Fruit fly (Drosophila melanogaster) whole organism, embryonic: ENCODE data around the gene CG2147.
A peak's percentile ranks its signal among the peaks of the same experiment; 100 is the strongest.

Experiments used
- Blimp-1 ChIP-seq: fragments of 200-800 bp; sonication (Bioruptor generic); optimal IDR thresholded peaks from 3 replicates; lab custom pipeline; 2018; ENCODE audit warnings: missing biosample characterization, missing genetic modification characterization, mild to moderate bottlenecking, moderate library complexity, missing genetic modification reagents
- CG12104 ChIP-seq: fragments of 200-800 bp; sonication (Bioruptor generic); optimal IDR thresholded peaks from 3 replicates; lab custom pipeline; 2016; ENCODE audit warnings: missing biosample characterization, missing genetic modification characterization
- CG12659 ChIP-seq: fragments of 200-800 bp; sonication (Bioruptor generic); optimal IDR thresholded peaks from 3 replicates; lab custom pipeline; 2017; ENCODE audit warnings: mild to moderate bottlenecking, missing biosample characterization, missing genetic modification reagents, missing genetic modification characterization
- CG15479 ChIP-seq: fragments of 200-800 bp; sonication (Bioruptor generic); optimal IDR thresholded peaks from 3 replicates; lab custom pipeline; 2019; ENCODE audit warnings: missing biosample characterization, mild to moderate bottlenecking, missing genetic modification characterization, moderate library complexity
- CG17385 ChIP-seq: fragments of 200-800 bp; sonication (Bioruptor generic); optimal IDR thresholded peaks from 3 replicates; lab custom pipeline; 2018; ENCODE audit warnings: missing biosample characterization, mild to moderate bottlenecking, missing genetic modification characterization
- CG17568 ChIP-seq: fragments of 200-800 bp; sonication (Bioruptor generic); optimal IDR thresholded peaks from 2 replicates; lab custom pipeline; 2018; ENCODE audit warnings: missing biosample characterization, mild to moderate bottlenecking, missing genetic modification characterization, moderate library complexity
- CG2199 ChIP-seq: fragments of 200-800 bp; sonication (Bioruptor generic); IDR thresholded peaks from 3 replicates; pipeline ENCODE4 v1.3.6; 2022; ENCODE audit warnings: missing biosample characterization, missing genetic modification characterization
- CG30431 ChIP-seq: fragments of 200-800 bp; sonication (Bioruptor generic); optimal IDR thresholded peaks from 2 replicates; lab custom pipeline; 2017; ENCODE audit warnings: missing biosample characterization, missing genetic modification characterization
- CG31365 ChIP-seq: fragments of 200-800 bp; sonication (Bioruptor generic); optimal IDR thresholded peaks from 2 replicates; lab custom pipeline; 2018; ENCODE audit warnings: missing biosample characterization, mild to moderate bottlenecking, missing genetic modification characterization
- CG31441 ChIP-seq: fragments of 200-800 bp; sonication (Bioruptor generic); IDR thresholded peaks from 2 replicates; pipeline ENCODE4 v1.3.6; 2022; ENCODE audit warnings: missing biosample characterization, missing genetic modification characterization
- CG4360 ChIP-seq: fragments of 200-800 bp; sonication (Bioruptor generic); IDR thresholded peaks from 2 replicates; pipeline ENCODE4 v1.3.6; 2022; ENCODE audit warnings: missing biosample characterization, missing genetic modification characterization
- CG7963 ChIP-seq: fragments of 200-800 bp; sonication (Bioruptor generic); IDR thresholded peaks from 3 replicates; pipeline ENCODE4 v1.3.6; 2022; ENCODE audit warnings: missing biosample characterization, missing genetic modification characterization; ENCODE audit not compliant: partially characterized antibody
- CG7987 ChIP-seq: fragments of 200-800 bp; sonication (Bioruptor generic); optimal IDR thresholded peaks from 2 replicates; lab custom pipeline; 2018; ENCODE audit warnings: missing biosample characterization, mild to moderate bottlenecking, missing genetic modification characterization, moderate library complexity
- CG8924 ChIP-seq: fragments of 200-800 bp; optimal IDR thresholded peaks from 3 replicates; lab custom pipeline; 2019; ENCODE audit warnings: missing biosample characterization, mild to moderate bottlenecking, missing genetic modification characterization, moderate library complexity
- D ChIP-seq, 2 experiments: fragments of 200-800 bp in 1 of 2; fragments of >200 bp in 1 of 2; sonication (Bioruptor generic) in 1 of 2; optimal IDR thresholded peaks; 2 replicates in 1 of 2; 3 replicates in 1 of 2; lab custom pipeline; 2017; ENCODE audit warnings: mild to moderate bottlenecking in 1 of 2, missing biosample characterization in 1 of 2, missing genetic modification characterization in 1 of 2, missing genetic modification reagents in 1 of 2
- HLH4C ChIP-seq: fragments of 200-800 bp; sonication (Bioruptor generic); IDR thresholded peaks from 3 replicates; pipeline ENCODE4 v1.3.6; 2022; ENCODE audit warnings: missing biosample characterization, missing genetic modification characterization; ENCODE audit not compliant: partially characterized antibody
- Lhr ChIP-seq: fragments of 200-800 bp; sonication (Bioruptor generic); optimal IDR thresholded peaks from 3 replicates; lab custom pipeline; 2017; ENCODE audit warnings: mild to moderate bottlenecking, missing biosample characterization, missing genetic modification reagents, missing genetic modification characterization
- NK7.1 ChIP-seq: fragments of 200-800 bp; sonication (Bioruptor generic); optimal IDR thresholded peaks from 3 replicates; lab custom pipeline; 2016; ENCODE audit warnings: missing biosample characterization, missing genetic modification characterization
- Six4 ChIP-seq: fragments of 200-800 bp; sonication (Bioruptor generic); optimal IDR thresholded peaks from 2 replicates; lab custom pipeline; 2016; ENCODE audit warnings: missing biosample characterization, missing genetic modification characterization
- Taf1 ChIP-seq: fragments of 200-800 bp; sonication (Bioruptor generic); IDR thresholded peaks from 2 replicates; pipeline ENCODE4 v1.3.6; 2022; ENCODE audit warnings: missing biosample characterization, missing genetic modification characterization
- Trl ChIP-seq, 3 experiments: fragments of >200 bp in 2 of 3; fragments of 200-800 bp in 1 of 3; sonication (Bioruptor generic) in 1 of 3; optimal IDR thresholded peaks; 2 replicates in 1 of 3; 3 replicates in 2 of 3; lab custom pipeline; 2016 to 2017; ENCODE audit warnings: missing biosample characterization in 1 of 3, missing genetic modification characterization in 1 of 3
- amos ChIP-seq: fragments of 200-800 bp; sonication (Bioruptor generic); IDR thresholded peaks from 2 replicates; pipeline ENCODE4 v1.3.6; 2022; ENCODE audit warnings: missing biosample characterization, missing genetic modification characterization; ENCODE audit not compliant: partially characterized antibody
- cad ChIP-seq: fragments of >200 bp; optimal IDR thresholded peaks from 2 replicates; lab custom pipeline; 2017; ENCODE audit warnings: missing biosample characterization, missing genetic modification characterization
- cg ChIP-seq: fragments of 200-800 bp; sonication (Bioruptor generic); optimal IDR thresholded peaks from 3 replicates; lab custom pipeline; 2019; ENCODE audit warnings: missing biosample characterization, mild to moderate bottlenecking, missing genetic modification characterization, moderate library complexity
- crc ChIP-seq: fragments of 200-800 bp; sonication (Bioruptor generic); optimal IDR thresholded peaks from 2 replicates; lab custom pipeline; 2016; ENCODE audit warnings: missing biosample characterization, missing genetic modification characterization
- dmrt11E ChIP-seq: fragments of 200-800 bp; sonication (Bioruptor generic); optimal IDR thresholded peaks from 3 replicates; lab custom pipeline; 2018; ENCODE audit warnings: missing biosample characterization, mild to moderate bottlenecking, missing genetic modification characterization, moderate library complexity
- her ChIP-seq: fragments of 200-800 bp; sonication (Bioruptor generic); optimal IDR thresholded peaks from 2 replicates; lab custom pipeline; 2016; ENCODE audit warnings: missing biosample characterization, missing genetic modification characterization
- jumu ChIP-seq: fragments of 200-800 bp; sonication (Bioruptor generic); optimal IDR thresholded peaks from 3 replicates; lab custom pipeline; 2016; ENCODE audit warnings: missing biosample characterization, missing genetic modification characterization
- kni ChIP-seq: fragments of 200-800 bp; sonication (Bioruptor generic); optimal IDR thresholded peaks from 3 replicates; lab custom pipeline; 2017; ENCODE audit warnings: mild to moderate bottlenecking, missing biosample characterization, missing genetic modification reagents, missing genetic modification characterization
- nau ChIP-seq: fragments of 200-800 bp; sonication (Bioruptor generic); optimal IDR thresholded peaks from 3 replicates; lab custom pipeline; 2017; ENCODE audit warnings: missing biosample characterization, mild to moderate bottlenecking, missing genetic modification characterization, missing genetic modification reagents
- nerfin-1 ChIP-seq: fragments of 200-800 bp; sonication (Bioruptor generic); optimal IDR thresholded peaks from 3 replicates; lab custom pipeline; 2019; ENCODE audit warnings: missing biosample characterization, mild to moderate bottlenecking, missing genetic modification characterization, moderate library complexity
- nom ChIP-seq: fragments of 200-800 bp; sonication (Bioruptor generic); optimal IDR thresholded peaks from 2 replicates; lab custom pipeline; 2017; ENCODE audit warnings: missing biosample characterization, missing genetic modification characterization, mild to moderate bottlenecking, moderate library complexity, missing genetic modification reagents
- onecut ChIP-seq: fragments of 200-800 bp; sonication (Bioruptor generic); IDR thresholded peaks from 2 replicates; pipeline ENCODE4 v1.3.6; 2022; ENCODE audit warnings: missing biosample characterization, missing genetic modification characterization
- prd ChIP-seq, 3 experiments: fragments of >200 bp in 2 of 3; fragments of 200-800 bp in 1 of 3; sonication (Bioruptor generic) in 1 of 3; optimal IDR thresholded peaks in 2 of 3; IDR thresholded peaks in 1 of 3; 2 replicates in 2 of 3; 3 replicates in 1 of 3; pipeline versions ENCODE4 v1.3.6 to Lab custom; 2017 to 2022; ENCODE audit warnings: missing biosample characterization in 1 of 3, missing genetic modification characterization in 1 of 3
- pzg ChIP-seq: fragments of 200-800 bp; sonication (Bioruptor generic); optimal IDR thresholded peaks from 3 replicates; lab custom pipeline; 2018; ENCODE audit warnings: missing biosample characterization, mild to moderate bottlenecking, missing genetic modification characterization, moderate library complexity
- ranshi ChIP-seq: fragments of 200-800 bp; sonication (Bioruptor generic); IDR thresholded peaks from 2 replicates; pipeline ENCODE4 v1.3.6; 2022; ENCODE audit warnings: missing biosample characterization, missing genetic modification characterization
- sens ChIP-seq: fragments of 200-800 bp; sonication (Bioruptor generic); peaks from one replicate; lab custom pipeline; 2016; ENCODE audit warnings: missing biosample characterization, missing genetic modification characterization
- sob ChIP-seq: fragments of 200-800 bp; sonication (Bioruptor generic); IDR thresholded peaks from 2 replicates; pipeline ENCODE4 v1.3.6; 2022; ENCODE audit warnings: missing biosample characterization, missing genetic modification characterization
- sqz ChIP-seq: fragments of 200-800 bp; sonication (Bioruptor generic); optimal IDR thresholded peaks from 3 replicates; lab custom pipeline; 2018; ENCODE audit warnings: missing biosample characterization, mild to moderate bottlenecking, missing genetic modification characterization
- stwl ChIP-seq: fragments of 200-800 bp; sonication (Bioruptor generic); optimal IDR thresholded peaks from 3 replicates; lab custom pipeline; 2018; ENCODE audit warnings: missing biosample characterization, mild to moderate bottlenecking, missing genetic modification characterization, moderate library complexity
- wdn ChIP-seq: fragments of 200-800 bp; sonication (Bioruptor generic); IDR thresholded peaks from 2 replicates; pipeline ENCODE4 v1.3.6; 2022; ENCODE audit warnings: missing biosample characterization, missing genetic modification characterization
- yki ChIP-seq: fragments of >200 bp; optimal IDR thresholded peaks from 3 replicates; lab custom pipeline; 2018
- z ChIP-seq: fragments of 200-800 bp; sonication (Bioruptor generic); IDR thresholded peaks from 3 replicates; pipeline ENCODE4 v1.3.6; 2022; ENCODE audit warnings: missing biosample characterization, missing genetic modification characterization
- zen ChIP-seq: fragments of 200-800 bp; sonication (Bioruptor generic); optimal IDR thresholded peaks from 3 replicates; lab custom pipeline; 2018; ENCODE audit warnings: missing biosample characterization, mild to moderate bottlenecking, missing genetic modification characterization, moderate library complexity

CG2147 gene

DNA sequence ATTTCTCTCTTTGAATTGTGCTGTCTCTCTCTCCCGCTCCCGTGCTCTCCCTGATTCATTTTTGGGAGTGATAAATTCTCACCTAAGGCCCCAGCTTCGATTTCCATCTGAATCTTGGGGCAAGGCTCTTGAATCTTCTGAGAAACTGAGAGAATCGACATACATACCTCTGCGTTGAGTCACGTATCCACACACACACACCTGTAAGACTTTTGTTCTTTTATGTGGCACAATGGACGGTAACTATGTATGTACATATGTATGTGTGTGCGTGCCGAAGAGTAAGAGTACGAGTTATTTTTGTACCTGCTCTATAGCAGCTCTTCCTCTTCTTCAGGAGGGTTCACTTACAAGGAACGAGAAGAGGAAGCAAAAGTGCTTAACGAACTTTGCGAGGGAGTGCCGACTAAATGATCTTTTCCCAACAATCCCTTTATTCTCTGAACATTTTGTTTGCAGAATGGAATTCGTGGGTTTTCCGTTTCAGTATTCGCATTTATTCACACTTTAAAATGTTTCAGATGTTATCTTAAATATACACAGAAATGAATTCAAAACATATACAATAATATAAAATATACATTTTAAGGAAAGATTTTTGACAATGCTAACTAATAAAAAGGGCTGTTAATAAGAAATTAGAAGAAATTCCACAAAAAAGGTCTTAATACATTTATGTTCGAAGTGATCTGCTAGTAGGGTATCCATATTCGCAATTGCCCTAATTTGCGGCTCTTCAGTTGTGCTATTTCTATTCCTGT is 25.2 kb upstream of the CG2147 start (continued):
- TF ChIP-seq pzg (GFP tag; lab: Kevin White, UChicago) (no peak), CG7963 (GFP tag; lab: Robert Waterston, UW) (no peak), sob (GFP tag; lab: Robert Waterston, UW) (no peak), CG7987 (GFP tag; lab: Kevin White, UChicago) (no peak), dmrt11E (tag; lab: Kevin White, UChicago) (peak; percentile 21), cg (GFP tag; lab: Kevin White, UChicago) (peak; percentile 74), ranshi (no peak), D (optimal IDR thresholded peaks at IDR 0.05; lab: Kevin White, UChicago) (peak; percentile 78), D (GFP tag; optimal IDR thresholded peaks at IDR 0.05; lab: Kevin White, UChicago) (no peak), yki (lab: Kevin White, UChicago) (peak; percentile 43)

DNA sequence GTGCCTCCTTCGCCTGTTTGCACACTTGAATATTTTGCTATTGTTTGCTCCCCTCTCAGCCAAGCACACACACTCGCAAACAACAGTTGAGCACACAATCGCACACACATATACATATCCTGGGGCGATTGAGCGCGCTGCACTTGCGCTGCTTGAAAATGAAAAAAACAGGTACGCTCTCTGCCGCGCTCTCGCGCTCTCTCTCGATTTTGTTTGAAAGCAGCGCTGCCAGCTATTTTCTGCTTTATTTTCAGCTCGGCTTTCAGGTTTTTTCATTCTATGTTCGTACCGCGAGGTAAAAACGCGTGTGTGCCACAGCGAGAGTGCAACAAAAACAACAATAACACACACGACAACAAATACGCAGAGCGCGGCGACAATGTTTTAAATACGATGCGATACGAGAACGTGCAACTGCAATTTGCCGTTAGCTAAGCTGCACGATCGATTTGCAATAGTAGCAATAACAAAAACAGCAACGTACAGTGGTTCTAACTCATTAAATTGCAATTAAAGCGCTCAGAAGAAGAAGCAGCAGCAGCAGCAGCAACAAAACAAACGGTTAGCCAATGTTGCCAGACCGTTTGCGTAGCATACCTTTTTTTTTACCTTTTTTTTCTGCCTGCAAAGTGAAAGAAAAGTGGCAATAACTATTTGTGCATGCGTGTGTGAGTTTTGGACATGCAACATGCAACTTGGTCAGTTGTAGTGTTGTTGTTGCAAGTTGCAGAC is 24.5 kb upstream of the CG2147 start:
- TF ChIP-seq nau (GFP tag; lab: Kevin White, UChicago) (no peak), Taf1 (GFP tag; lab: Robert Waterston, UW) (no peak), NK7.1 (GFP tag; lab: Kevin White, UChicago) (no peak), prd (optimal IDR thresholded peaks at IDR 0.05; lab: Kevin White, UChicago) (no peak), prd (GFP tag; IDR thresholded peaks at IDR 0.05; lab: Robert Waterston, UW) (no peak), sens (GFP tag; lab: Kevin White, UChicago) (peak; percentile 65), CG17568 (GFP tag; lab: Kevin White, UChicago) (no peak), sqz (GFP tag; lab: Kevin White, UChicago) (peak; percentile 67), wdn (GFP tag; lab: Robert Waterston, UW) (no peak), CG12104 (GFP tag; lab: Kevin White, UChicago) (no peak), nerfin-1 (tag; lab: Kevin White, UChicago) (no peak), CG4360 (peak; percentile 69), nom (GFP tag; lab: Kevin White, UChicago) (peak; percentile 7), CG31441 (GFP tag; lab: Robert Waterston, UW) (no peak), zen (peak; percentile 94), CG12659 (GFP tag; lab: Kevin White, UChicago) (no peak), yki (lab: Kevin White, UChicago) (peak; percentile 57), Blimp-1 (GFP tag; lab: Kevin White, UChicago) (no peak), amos (GFP tag; lab: Robert Waterston, UW) (0 out of 2 replicates have a peak, but pooled peaks have one; percentile 4), jumu (GFP tag; lab: Kevin White, UChicago) (no peak), CG31365 (tag; lab: Kevin White, UChicago) (no peak), HLH4C (no peak), crc (GFP tag; lab: Kevin White, UChicago) (no peak), z (GFP tag; lab: Robert Waterston, UW) (peak; percentile 45; the same call in 1 of the 3 replicates), CG17385 (GFP tag; lab: Kevin White, UChicago) (peak; percentile 63), onecut (no peak), her (GFP tag; lab: Kevin White, UChicago) (no peak), Six4 (no peak), stwl (tag; lab: Kevin White, UChicago) (peak; percentile 11), CG15479 (GFP tag; lab: Kevin White, UChicago) (peak; percentile 99), kni (GFP tag; lab: Kevin White, UChicago) (peak; percentile 57), Trl (optimal IDR thresholded peaks at IDR 0.05; lab: Kevin White, UChicago) (peak; percentile 39 to 83), Trl (GFP tag; optimal IDR thresholded peaks at IDR 0.05; lab: Kevin White, UChicago) (no peak), CG30431 (GFP tag; lab: Kevin White, UChicago) (no peak), cg (GFP tag; lab: Kevin White, UChicago) (peak; percentile 66), Lhr (GFP tag; lab: Kevin White, UChicago) (no peak), CG2199 (GFP tag; lab: Robert Waterston, UW) (0 out of 3 replicates have a peak, but pooled peaks have one; percentile 35), CG8924 (tag; lab: Kevin White, UChicago) (peak; percentile 8), cad (GFP tag; lab: Kevin White, UChicago) (no peak)
